Fruit fly (Drosophila melanogaster): ENCODE results near the gene CG32240.

The CG32240 gene

dm6 chr3L:4397874-4398273 lies 16.4 kb upstream of the CG32240 start:
- no peak for TF ChIP-seq Sin3A (optimal IDR thresholded peaks at IDR 0.05)
- TF ChIP-seq Myc (optimal IDR thresholded peaks at IDR 0.05) = no peak
- no peak for TF ChIP-seq psq (optimal IDR thresholded peaks at IDR 0.05)
- TF ChIP-seq h (optimal IDR thresholded peaks at IDR 0.05) = no peak
- no peak for TF ChIP-seq ttk (optimal IDR thresholded peaks at IDR 0.05)
- TF ChIP-seq insv (optimal IDR thresholded peaks at IDR 0.05) = no peak

dm6 chr3L:4397137-4397536 lies 15.7 kb upstream of the CG32240 start:
- TF ChIP-seq psq (optimal IDR thresholded peaks at IDR 0.05) = no peak
- TF ChIP-seq ttk (optimal IDR thresholded peaks at IDR 0.05) = no peak
- no peak for TF ChIP-seq Myc (optimal IDR thresholded peaks at IDR 0.05)
- no peak for TF ChIP-seq Sin3A (optimal IDR thresholded peaks at IDR 0.05)
- TF ChIP-seq h (optimal IDR thresholded peaks at IDR 0.05) = no peak
- no peak for TF ChIP-seq insv (optimal IDR thresholded peaks at IDR 0.05)

dm6 chr3L:4396372-4396771 lies 14.9 kb upstream of the CG32240 start:
- no peak for TF ChIP-seq insv (optimal IDR thresholded peaks at IDR 0.05)
- no peak for TF ChIP-seq Sin3A (optimal IDR thresholded peaks at IDR 0.05)
- no peak for TF ChIP-seq ttk (optimal IDR thresholded peaks at IDR 0.05)
- no peak for TF ChIP-seq Myc (optimal IDR thresholded peaks at IDR 0.05)
- TF ChIP-seq h (optimal IDR thresholded peaks at IDR 0.05) = no peak
- no peak for TF ChIP-seq psq (optimal IDR thresholded peaks at IDR 0.05)

dm6 chr3L:4395501-4396073 lies 14.2 kb upstream of the CG32240 start:
- TF ChIP-seq Myc (optimal IDR thresholded peaks at IDR 0.05) (no peak), psq (optimal IDR thresholded peaks at IDR 0.05) (no peak), insv (optimal IDR thresholded peaks at IDR 0.05) (no peak), h (optimal IDR thresholded peaks at IDR 0.05) (no peak), ttk (optimal IDR thresholded peaks at IDR 0.05) (no peak), Sin3A (optimal IDR thresholded peaks at IDR 0.05) (no peak)

dm6 chr3L:4393642-4394041 lies 12.2 kb upstream of the CG32240 start:
- no peak for TF ChIP-seq h (optimal IDR thresholded peaks at IDR 0.05)
- TF ChIP-seq Myc (optimal IDR thresholded peaks at IDR 0.05) = no peak
- no peak for TF ChIP-seq ttk (optimal IDR thresholded peaks at IDR 0.05)
- TF ChIP-seq Sin3A (optimal IDR thresholded peaks at IDR 0.05) = no peak
- no peak for TF ChIP-seq insv (optimal IDR thresholded peaks at IDR 0.05)
- TF ChIP-seq psq (optimal IDR thresholded peaks at IDR 0.05) = no peak

dm6 chr3L:4392851-4393250 lies 11.4 kb upstream of the CG32240 start:
- TF ChIP-seq h (optimal IDR thresholded peaks at IDR 0.05) = no peak
- TF ChIP-seq ttk (optimal IDR thresholded peaks at IDR 0.05) = no peak
- no peak for TF ChIP-seq psq (optimal IDR thresholded peaks at IDR 0.05)
- no peak for TF ChIP-seq Myc (optimal IDR thresholded peaks at IDR 0.05)
- no peak for TF ChIP-seq Sin3A (optimal IDR thresholded peaks at IDR 0.05)
- TF ChIP-seq insv (optimal IDR thresholded peaks at IDR 0.05) = no peak

dm6 chr3L:4389104-4389503 lies 7.7 kb upstream of the CG32240 start:
- TF ChIP-seq Sin3A (optimal IDR thresholded peaks at IDR 0.05) = no peak

- no peak for TF ChIP-seq Myc (optimal IDR thresholded peaks at IDR 0.05)
- no peak for TF ChIP-seq ttk (optimal IDR thresholded peaks at IDR 0.05)
These were observed 6.8 kb upstream of the CG32240 start for dm6 chr3L:4388215-4388614.

- TF ChIP-seq Sin3A (optimal IDR thresholded peaks at IDR 0.05) (no peak), h (optimal IDR thresholded peaks at IDR 0.05) (no peak), insv (optimal IDR thresholded peaks at IDR 0.05) (no peak), psq (optimal IDR thresholded peaks at IDR 0.05) (no peak), ttk (optimal IDR thresholded peaks at IDR 0.05) (no peak), Myc (optimal IDR thresholded peaks at IDR 0.05) (no peak)
These were observed 2.9 kb upstream of the CG32240 start, which contains the start of gene slow for dm6 chr3L:4384326-4384662. Gene slow, plus strand, starts transcription at chr3L:4384442.

- TF ChIP-seq psq (optimal IDR thresholded peaks at IDR 0.05) (no peak), ttk (optimal IDR thresholded peaks at IDR 0.05) (no peak), h (optimal IDR thresholded peaks at IDR 0.05) (no peak), insv (optimal IDR thresholded peaks at IDR 0.05) (no peak), Sin3A (optimal IDR thresholded peaks at IDR 0.05) (no peak)
These were observed 2.3 kb upstream of the CG32240 start for dm6 chr3L:4383543-4384325.

- TF ChIP-seq psq (optimal IDR thresholded peaks at IDR 0.05) (no peak), ttk (optimal IDR thresholded peaks at IDR 0.05) (no peak), h (optimal IDR thresholded peaks at IDR 0.05) (no peak), Myc (optimal IDR thresholded peaks at IDR 0.05) (no peak), Sin3A (optimal IDR thresholded peaks at IDR 0.05) (no peak), insv (optimal IDR thresholded peaks at IDR 0.05) (no peak)
These were observed 1.7 kb upstream of the CG32240 start for dm6 chr3L:4383104-4383503.

- TF ChIP-seq Sin3A (optimal IDR thresholded peaks at IDR 0.05) (no peak), psq (optimal IDR thresholded peaks at IDR 0.05) (no peak), h (optimal IDR thresholded peaks at IDR 0.05) (no peak), insv (optimal IDR thresholded peaks at IDR 0.05) (no peak), Myc (optimal IDR thresholded peaks at IDR 0.05) (no peak), ttk (optimal IDR thresholded peaks at IDR 0.05) (no peak)
These were observed 1.2 kb upstream of the CG32240 start for dm6 chr3L:4382581-4382980.

- TF ChIP-seq Myc (optimal IDR thresholded peaks at IDR 0.05) (no peak), insv (optimal IDR thresholded peaks at IDR 0.05) (no peak), Sin3A (optimal IDR thresholded peaks at IDR 0.05) (no peak), psq (optimal IDR thresholded peaks at IDR 0.05) (no peak), h (optimal IDR thresholded peaks at IDR 0.05) (no peak), ttk (optimal IDR thresholded peaks at IDR 0.05) (no peak)
These were observed 1.2 kb downstream of the CG32240 start, which contains the start of gene DopEcR for dm6 chr3L:4380231-4380645. Gene DopEcR, minus strand, starts transcription at chr3L:4380387.

Measured in Kc167 (cell line).